Worm (Caenorhabditis elegans) whole organism, mixed stage, embryonic: ENCODE data around the gene dhgd-1.

Experiments used
- ces-1 ChIP-seq: fragments of 150-350 bp; optimal IDR thresholded peaks from 2 replicates; lab custom pipeline; 2014; ENCODE audit warnings: missing biosample characterization, missing genetic modification reagents, missing genetic modification characterization
- elt-3 ChIP-seq: fragments of 150-350 bp; optimal IDR thresholded peaks from 2 replicates; lab custom pipeline; 2014; ENCODE audit warnings: missing biosample characterization, missing genetic modification characterization
- lin-32 ChIP-seq: fragments of 200-800 bp; sonication (Bioruptor generic); optimal IDR thresholded peaks from 2 replicates; lab custom pipeline; 2018; ENCODE audit warnings: mild to moderate bottlenecking, missing genetic modification characterization, missing compliant biosample characterization
- lsy-2 ChIP-seq: fragments of 150-350 bp; optimal IDR thresholded peaks from 2 replicates; lab custom pipeline; 2014; ENCODE audit warnings: missing biosample characterization, missing genetic modification characterization
- mep-1 ChIP-seq: fragments of 150-350 bp; optimal IDR thresholded peaks from 2 replicates; lab custom pipeline; 2017; ENCODE audit warnings: missing biosample characterization, missing genetic modification reagents, missing genetic modification characterization, inconsistent platforms
- nhr-28 ChIP-seq: fragments of 150-350 bp; optimal IDR thresholded peaks from 2 replicates; lab custom pipeline; 2014; ENCODE audit warnings: missing biosample characterization, missing genetic modification characterization
- nhr-76 ChIP-seq: sonication (generic microtip); optimal IDR thresholded peaks from 2 replicates; lab custom pipeline; 2017; ENCODE audit warnings: missing biosample characterization, missing genetic modification characterization
- pha-4 ChIP-seq: fragments of 150-350 bp; optimal IDR thresholded peaks from 2 replicates; lab custom pipeline; 2018; ENCODE audit warnings: missing biosample characterization, missing genetic modification reagents, missing genetic modification characterization
- unc-120 ChIP-seq: sonication (generic microtip); optimal IDR thresholded peaks from 2 replicates; lab custom pipeline; 2017; ENCODE audit warnings: missing genetic modification characterization, missing compliant biosample characterization; ENCODE audit not compliant: poor library complexity, severe bottlenecking
- unc-62 ChIP-seq: fragments of 150-350 bp; optimal IDR thresholded peaks from 2 replicates; lab custom pipeline; 2014; ENCODE audit warnings: missing biosample characterization, missing genetic modification reagents, missing genetic modification characterization

ce11 chrII:11571260-11571854 is 19.5 kb upstream of the dhgd-1 start, which contains the start of gene F54D5.3:
- TF ChIP-seq pha-4 (no peak), ces-1 (GFP tag; lab: Kevin White, UChicago) (no peak), mep-1 (tag; lab: Kevin White, UChicago) (no peak), unc-120 (tag; lab: Kevin White, UChicago) (no peak), lsy-2 (tag; lab: Kevin White, UChicago) (no peak), nhr-28 (tag; lab: Kevin White, UChicago) (no peak), unc-62 (no peak), nhr-76 (no peak), elt-3 (no peak), lin-32 (GFP tag; lab: Kevin White, UChicago) (no peak)
